Worm (Caenorhabditis elegans) whole organism, early embryonic: ENCODE data around the gene lelo-4.
"Not testable (repeated sequence)": the region's sequence is repeated elsewhere in the genome, so short reads cannot be mapped to it uniquely, and the experiment has no call there.

ENCODE experiments used
- B0310.2 ChIP-seq: sonication (generic microtip); optimal IDR thresholded peaks from 2 replicates; lab custom pipeline; 2016; ENCODE audit warnings: mild to moderate bottlenecking, missing genetic modification characterization, missing compliant biosample characterization
- F13C5.2 ChIP-seq: sonication (generic microtip); optimal IDR thresholded peaks from 2 replicates; lab custom pipeline; 2017; ENCODE audit warnings: mild to moderate bottlenecking, missing genetic modification characterization, inconsistent platforms, missing compliant biosample characterization
- aly-1 ChIP-seq: sonication (generic microtip); optimal IDR thresholded peaks from 2 replicates; lab custom pipeline; 2016; ENCODE audit warnings: missing genetic modification characterization, missing compliant biosample characterization
- ama-1 ChIP-seq: fragments of 150-350 bp; optimal IDR thresholded peaks from 2 replicates; lab custom pipeline; 2014
- ceh-36 ChIP-seq: sonication (generic microtip); optimal IDR thresholded peaks from 2 replicates; lab custom pipeline; 2016; ENCODE audit warnings: missing genetic modification characterization, inconsistent platforms, missing compliant biosample characterization
- flt-1 ChIP-seq: fragments of 200-800 bp; sonication (Bioruptor generic); IDR thresholded peaks from 2 replicates; pipeline ENCODE4 v1.3.6; 2022; ENCODE audit warnings: missing genetic modification characterization, missing compliant biosample characterization
- hmbx-1 ChIP-seq: sonication (generic microtip); optimal IDR thresholded peaks from 2 replicates; lab custom pipeline; 2016; ENCODE audit warnings: mild to moderate bottlenecking, missing genetic modification characterization, missing compliant biosample characterization
- hmg-4 ChIP-seq: fragments of 200-800 bp; sonication (Bioruptor generic); optimal IDR thresholded peaks from 2 replicates; lab custom pipeline; 2018; ENCODE audit warnings: mild to moderate bottlenecking, missing genetic modification characterization, missing compliant biosample characterization
- pes-1 ChIP-seq: fragments of 200-800 bp; sonication (Bioruptor generic); IDR thresholded peaks from 2 replicates; pipeline ENCODE4 v1.3.6; 2022; ENCODE audit warnings: missing genetic modification reagents, missing genetic modification characterization, missing compliant biosample characterization
- tbx-11 ChIP-seq: fragments of 200-800 bp; sonication (Bioruptor generic); IDR thresholded peaks from 2 replicates; pipeline ENCODE4 v1.3.6; 2022; ENCODE audit warnings: missing genetic modification characterization, missing compliant biosample characterization
- tbx-37 ChIP-seq: fragments of 200-800 bp; sonication (Bioruptor generic); conservative IDR thresholded peaks from 2 replicates; pipeline ENCODE4 v1.3.6; 2022; ENCODE audit warnings: missing genetic modification reagents, missing genetic modification characterization, missing compliant biosample characterization

ce11 chrII:5757656-5758055 lies 42.9 kb downstream of the lelo-4 start, which contains the start of the genes F10C1.3 and F10C1.23:
- not testable (repeated sequence) for TF ChIP-seq hmbx-1; tbx-37 (GFP tag; lab: Robert Waterston, UW); B0310.2; ama-1 (lab: Kevin White, UChicago); flt-1 (GFP tag; lab: Robert Waterston, UW); hmg-4 (GFP tag; lab: Kevin White, UChicago); tbx-11 (GFP tag; lab: Robert Waterston, UW); pes-1 (GFP tag; lab: Robert Waterston, UW); ceh-36; F13C5.2; aly-1 (tag; lab: Kevin White, UChicago)
